Worm (Caenorhabditis elegans) whole organism, L4 larva: ENCODE data around the gene wago-10.

Source experiments
- F37D6.2 ChIP-seq: sonication (generic microtip); optimal IDR thresholded peaks from 2 replicates; lab custom pipeline; 2016; ENCODE audit warnings: mild to moderate bottlenecking, missing genetic modification characterization, missing compliant biosample characterization
- Y105C5A.15 ChIP-seq: fragments of 200-800 bp; sonication (Bioruptor generic); IDR thresholded peaks from 2 replicates; pipeline ENCODE4 v1.3.6; 2022; ENCODE audit warnings: missing genetic modification characterization, missing compliant biosample characterization
- aly-2 ChIP-seq: sonication (generic microtip); optimal IDR thresholded peaks from 2 replicates; lab custom pipeline; 2018; ENCODE audit warnings: missing biosample characterization, missing genetic modification characterization
- ces-1 ChIP-seq: fragments of 150-350 bp; sonication (generic microtip); optimal IDR thresholded peaks from 4 replicates; lab custom pipeline; 2014; ENCODE audit warnings: missing biosample characterization, missing genetic modification reagents, missing genetic modification characterization
- hlh-11 ChIP-seq: fragments of 200-800 bp; sonication (Bioruptor generic); optimal IDR thresholded peaks from 2 replicates; lab custom pipeline; 2018; ENCODE audit warnings: mild to moderate bottlenecking, missing genetic modification characterization, missing compliant biosample characterization
- lim-7 ChIP-seq: fragments of 200-800 bp; sonication (Bioruptor generic); IDR thresholded peaks from 2 replicates; pipeline ENCODE4 v1.3.6; 2022; ENCODE audit warnings: missing genetic modification characterization, missing compliant biosample characterization
- nhr-10 ChIP-seq: fragments of 150-350 bp; optimal IDR thresholded peaks from 2 replicates; lab custom pipeline; 2014; ENCODE audit warnings: missing biosample characterization, missing genetic modification characterization
- nhr-11 ChIP-seq: fragments of 150-350 bp; optimal IDR thresholded peaks from 2 replicates; lab custom pipeline; 2014; ENCODE audit warnings: missing biosample characterization, missing genetic modification characterization
- nhr-237 ChIP-seq: sonication (generic microtip); optimal IDR thresholded peaks from 2 replicates; lab custom pipeline; 2017; ENCODE audit warnings: missing biosample characterization, missing genetic modification characterization
- nhr-76 ChIP-seq: fragments of 150-350 bp; optimal IDR thresholded peaks from 2 replicates; lab custom pipeline; 2014; ENCODE audit warnings: missing biosample characterization, missing genetic modification characterization
- pha-4 ChIP-seq, 2 experiments: fragments of 150-350 bp in 1 of 2; fragments of 200-800 bp in 1 of 2; sonication (Bioruptor generic) in 1 of 2; IDR thresholded peaks in 1 of 2; optimal IDR thresholded peaks in 1 of 2; 2 replicates each; pipeline versions ENCODE4 v1.3.6 to Lab custom; 2014 to 2022; ENCODE audit warnings: missing genetic modification characterization in 2 of 2, missing genetic modification reagents in 2 of 2, missing biosample characterization in 1 of 2, missing compliant biosample characterization in 1 of 2
- skn-1 ChIP-seq: fragments of 150-350 bp; optimal IDR thresholded peaks from 2 replicates; lab custom pipeline; 2014; ENCODE audit warnings: missing biosample characterization, missing genetic modification characterization
- tag-97 ChIP-seq: fragments of 200-800 bp; sonication (Bioruptor generic); IDR thresholded peaks from 2 replicates; pipeline ENCODE4 v1.3.6; 2022; ENCODE audit warnings: missing genetic modification characterization, missing compliant biosample characterization
- zip-2 ChIP-seq: fragments of 150-350 bp; optimal IDR thresholded peaks from 2 replicates; lab custom pipeline; 2014; ENCODE audit warnings: missing biosample characterization, missing genetic modification characterization

DNA sequence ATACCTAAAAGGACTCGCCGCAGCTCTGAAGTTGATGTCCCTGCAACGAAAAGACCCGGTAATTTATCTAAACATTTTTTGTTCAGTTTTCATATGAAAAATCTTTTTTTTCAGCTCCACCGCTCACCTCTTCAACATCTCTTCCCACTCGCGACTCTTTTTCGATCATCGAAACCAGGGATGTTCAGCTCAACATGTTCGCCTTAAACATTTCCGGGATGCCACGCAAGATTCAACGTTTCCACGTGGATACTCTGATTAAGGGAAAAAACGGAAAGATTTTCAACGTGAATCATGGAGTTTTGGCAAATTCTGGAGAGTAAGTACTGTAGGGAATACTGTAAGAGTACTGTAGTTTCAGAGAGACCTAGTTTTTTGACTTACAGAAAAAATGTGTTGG is 318 bp downstream of the wago-10 start:
- TF ChIP-seq nhr-237 (tag; lab: Kevin White, UChicago) (no peak), nhr-10 (tag; lab: Kevin White, UChicago) (no peak), skn-1 (tag; lab: Kevin White, UChicago) (no peak), ces-1 (GFP tag; lab: Kevin White, UChicago) (no peak), aly-2 (tag; lab: Kevin White, UChicago) (no peak), F37D6.2 (tag; lab: Kevin White, UChicago) (no peak), hlh-11 (tag; lab: Kevin White, UChicago) (no peak), nhr-76 (tag; lab: Kevin White, UChicago) (no peak), tag-97 (GFP tag; lab: Robert Waterston, UW) (no peak), lim-7 (no peak), nhr-11 (no peak), Y105C5A.15 (no peak), pha-4 (GFP tag; IDR thresholded peaks at IDR 0.05; lab: Robert Waterston, UW) (no peak), pha-4 (tag; optimal IDR thresholded peaks at IDR 0.05; lab: Kevin White, UChicago) (no peak), zip-2 (no peak)
